Worm (Caenorhabditis elegans): Measurements from ENCODE around the gene his-6.
A peak's percentile ranks its signal among the peaks of the same experiment; 100 is the strongest.

his-6 gene

DNA sequence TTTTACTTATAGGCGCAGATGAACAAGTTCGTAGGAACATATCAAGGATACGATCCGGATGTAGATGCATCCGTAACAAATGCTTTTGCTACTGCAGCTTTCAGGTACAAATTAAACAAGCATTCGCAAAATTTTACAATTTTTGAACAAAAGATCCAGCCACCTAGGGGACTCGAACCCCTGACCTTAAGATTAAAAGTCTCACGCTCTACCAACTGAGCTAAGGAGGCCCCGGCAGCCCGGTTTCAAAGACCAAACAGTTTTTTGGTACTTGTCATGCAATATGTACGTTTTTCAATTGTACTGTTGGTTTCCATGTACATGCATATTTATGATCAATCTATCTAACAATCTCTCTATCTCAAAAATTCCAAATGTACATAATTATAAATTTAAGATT is 35.4 kb downstream of the his-6 start:
- TF ChIP-seq egl-27 (tag; optimal IDR thresholded peaks at IDR 0.05) (no peak), R02D3.7 (tag; optimal IDR thresholded peaks at IDR 0.05) (no peak), nhr-237 (tag; optimal IDR thresholded peaks at IDR 0.05) (no peak), lin-39 (tag; optimal IDR thresholded peaks at IDR 0.05) (no peak), nhr-129 (tag; optimal IDR thresholded peaks at IDR 0.05) (no peak), lin-11 (tag; optimal IDR thresholded peaks at IDR 0.05) (no peak), lin-13 (GFP tag; optimal IDR thresholded peaks at IDR 0.05) (no peak), dmd-4 (tag; optimal IDR thresholded peaks at IDR 0.05) (no peak), ceh-82 (tag; optimal IDR thresholded peaks at IDR 0.05) (no peak), ztf-1 (GFP tag; conservative IDR thresholded peaks at IDR 0.05) (no peak), snpc-4 (tag; optimal IDR thresholded peaks at IDR 0.05) (no peak), ceh-16 (tag; optimal IDR thresholded peaks at IDR 0.05) (no peak), alr-1 (tag; optimal IDR thresholded peaks at IDR 0.05) (no peak), nhr-25 (tag; optimal IDR thresholded peaks at IDR 0.05) (no peak), fos-1 (tag; optimal IDR thresholded peaks at IDR 0.05) (no peak), aly-2 (tag; optimal IDR thresholded peaks at IDR 0.05) (no peak), sma-9 (GFP tag; optimal IDR thresholded peaks at IDR 0.05) (no peak), sma-9 (tag; optimal IDR thresholded peaks at IDR 0.05) (no peak), zag-1 (tag; optimal IDR thresholded peaks at IDR 0.05) (no peak)

DNA sequence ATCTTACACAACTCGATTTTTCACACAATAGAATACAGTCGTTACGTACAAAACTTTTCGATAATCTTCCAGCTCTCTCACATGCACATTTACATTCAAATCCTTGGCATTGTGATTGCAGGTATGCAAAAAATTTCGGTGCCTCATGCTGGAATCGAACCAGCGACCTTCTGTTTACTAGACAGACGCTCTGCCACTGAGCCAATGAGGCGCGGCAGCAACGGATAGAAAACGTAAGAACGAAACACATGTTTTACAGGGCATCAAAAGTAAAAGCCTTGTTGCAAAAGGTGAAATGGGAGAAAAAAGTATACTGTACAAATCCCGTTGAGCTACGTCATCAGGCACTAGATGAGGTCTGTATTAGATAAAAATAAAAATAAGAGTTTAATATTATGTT is 38.8 kb downstream of the his-6 start:
- TF ChIP-seq gmeb-1 (tag; optimal IDR thresholded peaks at IDR 0.05): peak; percentile 0
- TF ChIP-seq F13H6.1 (tag; optimal IDR thresholded peaks at IDR 0.05): no peak
- TF ChIP-seq nhr-129 (tag; optimal IDR thresholded peaks at IDR 0.05): peak; percentile 48

DNA sequence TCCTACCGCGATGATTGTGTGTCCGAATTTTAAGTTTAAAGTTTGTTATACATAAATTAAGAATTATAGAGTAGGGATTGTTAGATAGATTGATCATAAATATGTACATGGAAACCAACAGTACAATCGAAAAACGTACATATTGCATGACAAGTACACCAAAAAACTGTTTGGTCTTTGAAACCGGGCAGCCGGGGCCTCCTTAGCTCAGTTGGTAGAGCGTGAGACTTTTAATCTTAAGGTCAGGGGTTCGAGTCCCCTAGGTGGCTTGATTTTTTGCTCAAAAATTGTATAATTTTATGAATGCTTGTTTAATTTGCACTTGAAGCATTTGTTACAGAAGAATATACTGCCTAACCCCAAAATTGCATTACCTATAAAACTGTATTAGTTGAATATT is 39.7 kb downstream of the his-6 start:
- TF ChIP-seq mbf-1 (tag; optimal IDR thresholded peaks at IDR 0.05): no peak
- TF ChIP-seq lin-11 (tag; optimal IDR thresholded peaks at IDR 0.05): no peak

DNA sequence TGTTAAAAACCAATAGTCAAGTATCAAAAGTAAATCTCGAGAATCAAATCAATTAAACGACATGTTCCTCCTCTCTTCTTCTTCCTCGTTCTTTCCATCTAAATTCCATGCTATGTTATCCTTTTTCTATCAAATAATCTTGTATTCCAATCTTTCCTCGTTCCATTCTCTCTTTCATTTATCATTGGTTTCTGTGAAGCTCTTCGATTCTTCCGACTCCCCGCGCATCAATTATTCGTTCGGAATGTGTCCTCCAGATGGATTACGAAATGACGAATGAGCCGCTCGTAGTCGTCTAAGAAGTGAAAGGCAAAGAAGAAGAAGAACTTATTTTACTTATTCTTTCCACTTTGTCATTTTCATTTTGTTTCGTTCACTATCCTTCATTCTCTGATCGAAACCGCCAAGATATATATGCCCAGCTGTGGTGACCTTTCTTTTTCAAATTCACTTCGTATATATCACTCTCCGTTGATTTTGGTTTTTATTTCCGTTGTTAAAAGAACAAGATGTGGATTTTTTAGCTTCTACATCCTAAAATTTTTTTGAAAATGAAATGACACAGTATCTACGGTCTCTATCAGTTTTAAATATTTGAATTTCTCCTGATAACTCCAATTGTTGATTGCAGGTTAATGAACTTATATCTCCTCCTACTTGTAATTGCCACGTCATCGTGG is 40.4 kb downstream of the his-6 start, which contains the start of gene pxn-1:
pxn-1 (plus strand) TSS at position 630 of the 680 bp plus-strand sequence.
- TF ChIP-seq nhr-23 (tag; optimal IDR thresholded peaks at IDR 0.05): no peak
- no peak for TF ChIP-seq nhr-237 (tag; optimal IDR thresholded peaks at IDR 0.05)
- no peak for TF ChIP-seq aly-2 (tag; optimal IDR thresholded peaks at IDR 0.05)
- TF ChIP-seq dmd-4 (tag; optimal IDR thresholded peaks at IDR 0.05): no peak
- TF ChIP-seq unc-55 (GFP tag; optimal IDR thresholded peaks at IDR 0.05): peak; percentile 74
- peak; percentile 73 for TF ChIP-seq mab-5 (tag; optimal IDR thresholded peaks at IDR 0.05)
